Worm (Caenorhabditis elegans): Measurements from ENCODE around the gene F41G3.3.

F41G3.3 gene

ce11 chrII:6788672-6789298, 32.5 kb downstream of the F41G3.3 start, which contains the start of gene T13C2.3:
T13C2.3 (plus strand) TSS chrII:6789248.
- TF ChIP-seq him-1 (tag; optimal IDR thresholded peaks at IDR 0.05) (no peak), W03F9.2 (tag; optimal IDR thresholded peaks at IDR 0.05) (no peak), dao-5 (tag; optimal IDR thresholded peaks at IDR 0.05) (no peak)

- TF ChIP-seq W03F9.2 (tag; optimal IDR thresholded peaks at IDR 0.05): no peak
- TF ChIP-seq dao-5 (tag; optimal IDR thresholded peaks at IDR 0.05): no peak
- TF ChIP-seq him-1 (tag; optimal IDR thresholded peaks at IDR 0.05): no peak
Observed at ce11 chrII:6791891-6792290, 35.6 kb downstream of the F41G3.3 start, which contains the start of gene T13C2.2. T13C2.2 (plus strand) TSS chrII:6792191.

ce11 chrII:6800104-6800711, 43.9 kb downstream of the F41G3.3 start, which contains the start of gene F31E8.4:
F31E8.4 (minus strand) TSS chrII:6800154.
- no peak for TF ChIP-seq W03F9.2 (tag; optimal IDR thresholded peaks at IDR 0.05)
- TF ChIP-seq dao-5 (tag; optimal IDR thresholded peaks at IDR 0.05): no peak
- no peak for TF ChIP-seq him-1 (tag; optimal IDR thresholded peaks at IDR 0.05)

- TF ChIP-seq W03F9.2 (tag; optimal IDR thresholded peaks at IDR 0.05): no peak
- no peak for TF ChIP-seq him-1 (tag; optimal IDR thresholded peaks at IDR 0.05)
Observed at ce11 chrII:6801262-6801661, 44.9 kb downstream of the F41G3.3 start.

- TF ChIP-seq dao-5 (tag; optimal IDR thresholded peaks at IDR 0.05) (no peak), W03F9.2 (tag; optimal IDR thresholded peaks at IDR 0.05) (no peak), him-1 (tag; optimal IDR thresholded peaks at IDR 0.05) (no peak)
Observed at ce11 chrII:6803024-6803423, 46.7 kb downstream of the F41G3.3 start, which contains the start of gene tab-1. tab-1 (plus strand) TSS chrII:6803324.

- TF ChIP-seq him-1 (tag; optimal IDR thresholded peaks at IDR 0.05) (no peak), dao-5 (tag; optimal IDR thresholded peaks at IDR 0.05) (no peak), W03F9.2 (tag; optimal IDR thresholded peaks at IDR 0.05) (no peak)
Observed at ce11 chrII:6807162-6807561, 50.8 kb downstream of the F41G3.3 start, which contains the start of gene F31E8.5. F31E8.5 (minus strand) TSS chrII:6807262.

- peak; percentile 80 for TF ChIP-seq him-1 (tag; optimal IDR thresholded peaks at IDR 0.05)
- no peak for TF ChIP-seq W03F9.2 (tag; optimal IDR thresholded peaks at IDR 0.05)
- TF ChIP-seq dao-5 (tag; optimal IDR thresholded peaks at IDR 0.05): no peak
Observed at ce11 chrII:6808539-6808938, 52.2 kb downstream of the F41G3.3 start.

All from whole organism, L4/young adult.